Fruit fly (Drosophila melanogaster) S2 (cell line): ENCODE results near the gene mAChR-C.

Experiments
- CG8478 ChIP-seq: fragments of >200 bp; optimal IDR thresholded peaks from 2 replicates; lab custom pipeline; 2018
- CTCF ChIP-seq, 2 experiments: fragments of >200 bp; optimal IDR thresholded peaks; 2 replicates each; lab custom pipeline; 2018

- no peak for TF ChIP-seq CG8478 (lab: Kevin White, UChicago)
- TF ChIP-seq CTCF (optimal IDR thresholded peaks at IDR 0.05; lab: Kevin White, UChicago), result peak in 1 of 2 experiments; percentile 35
Measured at dm6 chrX:6803312-6803794, 29.1 kb downstream of the mAChR-C start, which contains the start of the genes C3G and pod1.
